Fruit fly (Drosophila melanogaster) whole organism: ENCODE data around the gene sip3.

ENCODE experiments used
- CG8478 ChIP-seq: fragments of >200 bp; optimal IDR thresholded peaks from 2 replicates; lab custom pipeline; 2018; ENCODE audit warnings: inconsistent platforms
- Dll ChIP-seq: fragments of >200 bp; optimal IDR thresholded peaks from 2 replicates; lab custom pipeline; 2017
- EcR ChIP-seq, 2 experiments: fragments of >200 bp; optimal IDR thresholded peaks; 2 replicates each; lab custom pipeline; 2017; ENCODE audit warnings: missing biosample characterization in 2 of 2, missing genetic modification characterization in 2 of 2, missing genetic modification reagents in 2 of 2
- pan ChIP-seq: fragments of >200 bp; optimal IDR thresholded peaks from 2 replicates; lab custom pipeline; 2017
- psq ChIP-seq: fragments of >200 bp; optimal IDR thresholded peaks from 2 replicates; lab custom pipeline; 2017
- usp ChIP-seq: fragments of >200 bp; optimal IDR thresholded peaks from 2 replicates; lab custom pipeline; 2017; ENCODE audit warnings: missing biosample characterization, missing genetic modification characterization, mixed read lengths

sip3 gene

dm6 chr3R:31771790-31772576 is at the start of gene sip3, which contains the start of gene betaGlu:
sip3 (plus strand) TSS chr3R:31772219.
betaGlu (minus strand) TSS chr3R:31771848.
- TF ChIP-seq psq (lab: Kevin White, UChicago), result no peak
- no peak for TF ChIP-seq pan (lab: Kevin White, UChicago)
- no peak for TF ChIP-seq CG8478 (lab: Kevin White, UChicago)
- TF ChIP-seq EcR (GFP tag; optimal IDR thresholded peaks at IDR 0.05; lab: Kevin White, UChicago), result no peak
- TF ChIP-seq Dll (lab: Kevin White, UChicago), result no peak
- no peak for TF ChIP-seq usp (GFP tag; lab: Kevin White, UChicago)

DNA sequence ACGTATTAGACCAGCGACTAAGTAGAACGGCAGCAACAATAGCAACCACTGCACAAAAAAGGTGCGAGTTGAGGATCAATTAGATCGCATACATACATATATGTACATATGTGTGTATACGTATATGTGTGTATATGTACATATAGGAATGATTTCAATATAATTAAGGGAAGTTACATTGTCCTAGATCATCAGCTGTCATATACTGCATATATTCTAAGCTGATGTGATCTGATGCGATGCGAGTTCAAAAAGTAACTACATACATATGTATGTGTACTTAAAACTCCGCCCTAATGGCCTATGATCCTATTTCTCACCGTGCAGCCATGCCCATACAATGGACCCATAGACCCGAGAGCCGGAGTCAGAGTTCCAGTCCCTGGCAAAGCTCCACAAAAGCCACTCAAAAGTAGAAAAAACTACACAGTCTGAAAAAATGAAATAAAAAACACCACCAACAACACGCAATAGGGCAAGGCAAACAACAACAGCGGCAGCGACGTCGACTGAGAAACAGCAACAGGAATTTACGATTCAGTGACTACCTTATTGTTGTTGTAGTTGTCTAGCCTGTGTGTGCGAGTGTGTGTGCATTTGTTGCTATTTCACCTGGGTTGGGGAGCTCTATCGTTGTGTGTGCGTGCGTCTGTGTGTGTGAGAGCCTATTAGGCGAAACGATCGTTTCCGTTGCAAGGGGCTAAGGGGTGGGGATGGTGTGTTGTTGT is 48.6 kb upstream of the sip3 start:
- TF ChIP-seq Dll (lab: Kevin White, UChicago), result no peak
- TF ChIP-seq usp (GFP tag; lab: Kevin White, UChicago), result no peak
- no peak for TF ChIP-seq CG8478 (lab: Kevin White, UChicago)
- no peak for TF ChIP-seq EcR (GFP tag; optimal IDR thresholded peaks at IDR 0.05; lab: Kevin White, UChicago)
- TF ChIP-seq pan (lab: Kevin White, UChicago), result no peak
- TF ChIP-seq psq (lab: Kevin White, UChicago), result no peak

dm6 chr3R:31724136-31724535 is 47.9 kb upstream of the sip3 start:
- TF ChIP-seq EcR (GFP tag; optimal IDR thresholded peaks at IDR 0.05; lab: Kevin White, UChicago) (no peak), usp (GFP tag; lab: Kevin White, UChicago) (no peak), psq (lab: Kevin White, UChicago) (no peak), pan (lab: Kevin White, UChicago) (no peak), CG8478 (lab: Kevin White, UChicago) (no peak), Dll (lab: Kevin White, UChicago) (no peak)

DNA sequence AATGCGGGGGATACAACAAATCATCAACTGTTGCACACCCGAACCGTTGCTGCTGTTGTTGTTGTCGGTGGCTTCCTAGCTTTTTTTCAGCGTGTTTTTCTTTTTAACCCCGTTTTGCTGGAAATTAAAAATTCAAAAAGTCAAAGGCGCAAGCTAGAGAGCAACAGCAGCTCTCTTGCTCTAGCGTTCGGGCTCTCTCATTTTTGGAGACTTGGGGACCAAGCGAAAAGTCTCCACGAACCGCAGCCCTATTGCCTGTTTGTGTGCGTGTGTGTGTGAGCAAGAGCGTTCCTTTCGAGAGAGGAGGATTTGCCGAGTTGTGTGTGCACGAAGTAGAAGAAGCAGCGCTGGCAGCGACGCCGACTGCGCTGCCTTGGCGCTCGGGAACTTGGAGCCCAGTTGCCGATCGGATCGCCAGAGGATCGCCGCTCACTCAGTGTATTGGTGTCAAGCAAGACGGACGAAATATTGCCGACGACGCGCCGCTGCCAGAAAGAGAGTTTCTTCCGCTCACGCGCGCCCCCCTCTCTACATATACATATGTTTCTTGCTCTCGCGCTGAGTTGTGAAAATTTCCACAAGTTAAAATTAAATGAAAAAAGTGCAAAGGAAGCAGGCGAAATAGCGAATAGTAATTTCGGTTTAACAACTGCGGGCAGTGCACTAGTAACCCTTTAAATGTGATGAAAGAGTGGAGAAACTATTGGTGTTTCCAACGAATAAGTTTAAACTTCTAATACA is 47.3 kb upstream of the sip3 start:
- no peak for TF ChIP-seq CG8478 (lab: Kevin White, UChicago)
- peak in 1 of 2 experiments; percentile 52 for TF ChIP-seq EcR (GFP tag; optimal IDR thresholded peaks at IDR 0.05; lab: Kevin White, UChicago)
- peak; percentile 91 for TF ChIP-seq Dll (lab: Kevin White, UChicago)

- peak; percentile 32 for TF ChIP-seq Dll (lab: Kevin White, UChicago)
- no peak for TF ChIP-seq pan (lab: Kevin White, UChicago)
Measured at dm6 chr3R:31725486-31726227, 46.4 kb upstream of the sip3 start.

DNA sequence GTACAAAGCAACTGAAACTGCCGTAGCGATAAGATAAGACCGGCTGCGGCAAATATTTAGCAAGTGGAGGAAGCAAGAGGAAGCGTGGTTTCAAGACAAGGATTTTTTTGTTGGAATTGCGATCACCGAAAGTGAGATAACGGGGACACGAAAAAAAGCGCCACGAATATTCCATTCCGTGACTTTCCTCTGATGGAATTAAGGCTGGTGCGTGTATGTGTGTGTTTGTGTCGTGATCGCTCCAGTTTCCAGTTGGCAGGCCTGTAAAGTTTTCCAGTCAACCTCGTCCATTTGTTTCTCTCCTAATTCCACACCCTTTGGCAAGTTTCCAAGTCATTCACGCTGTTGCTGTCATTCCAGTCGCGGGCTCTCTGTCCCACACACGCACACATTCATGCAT is 45.7 kb upstream of the sip3 start:
- TF ChIP-seq psq (lab: Kevin White, UChicago), result no peak
- no peak for TF ChIP-seq EcR (GFP tag; optimal IDR thresholded peaks at IDR 0.05; lab: Kevin White, UChicago)
- TF ChIP-seq usp (GFP tag; lab: Kevin White, UChicago), result no peak
- TF ChIP-seq pan (lab: Kevin White, UChicago), result no peak
- TF ChIP-seq Dll (lab: Kevin White, UChicago), result no peak
- TF ChIP-seq CG8478 (lab: Kevin White, UChicago), result no peak

dm6 chr3R:31727773-31728172 is 44.2 kb upstream of the sip3 start:
- TF ChIP-seq psq (lab: Kevin White, UChicago) (no peak), pan (lab: Kevin White, UChicago) (no peak)

DNA sequence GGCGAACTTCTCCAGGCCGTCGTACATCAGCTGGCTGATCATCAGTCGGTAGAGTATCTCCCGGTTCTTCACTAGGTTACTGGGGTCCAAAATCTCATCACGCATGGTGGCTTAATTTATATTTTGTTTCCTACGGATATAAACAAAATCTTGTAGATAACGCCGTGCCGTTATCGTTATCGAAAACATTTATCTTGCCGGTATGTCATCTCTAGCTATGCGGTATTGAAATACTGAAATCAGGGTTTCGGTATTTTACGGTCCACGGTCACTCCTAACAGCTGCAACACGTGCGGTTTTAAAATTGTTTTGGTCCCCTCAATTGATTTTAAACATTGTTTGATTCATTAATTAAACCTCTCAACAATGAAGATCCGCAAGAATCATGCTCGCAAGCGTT is 35.2 kb upstream of the sip3 start, which contains the start of the genes CstF50 and CG11563:
Gene CstF50, minus strand, starts transcription at position 188 of the 400 bp plus-strand sequence.
Gene CG11563, plus strand, starts transcription at position 260 of the 400 bp plus-strand sequence.
- no peak for TF ChIP-seq EcR (GFP tag; optimal IDR thresholded peaks at IDR 0.05; lab: Kevin White, UChicago)
- TF ChIP-seq usp (GFP tag; lab: Kevin White, UChicago), result no peak
- TF ChIP-seq CG8478 (lab: Kevin White, UChicago), result no peak
- TF ChIP-seq pan (lab: Kevin White, UChicago), result no peak
- TF ChIP-seq Dll (lab: Kevin White, UChicago), result no peak
- no peak for TF ChIP-seq psq (lab: Kevin White, UChicago)

DNA sequence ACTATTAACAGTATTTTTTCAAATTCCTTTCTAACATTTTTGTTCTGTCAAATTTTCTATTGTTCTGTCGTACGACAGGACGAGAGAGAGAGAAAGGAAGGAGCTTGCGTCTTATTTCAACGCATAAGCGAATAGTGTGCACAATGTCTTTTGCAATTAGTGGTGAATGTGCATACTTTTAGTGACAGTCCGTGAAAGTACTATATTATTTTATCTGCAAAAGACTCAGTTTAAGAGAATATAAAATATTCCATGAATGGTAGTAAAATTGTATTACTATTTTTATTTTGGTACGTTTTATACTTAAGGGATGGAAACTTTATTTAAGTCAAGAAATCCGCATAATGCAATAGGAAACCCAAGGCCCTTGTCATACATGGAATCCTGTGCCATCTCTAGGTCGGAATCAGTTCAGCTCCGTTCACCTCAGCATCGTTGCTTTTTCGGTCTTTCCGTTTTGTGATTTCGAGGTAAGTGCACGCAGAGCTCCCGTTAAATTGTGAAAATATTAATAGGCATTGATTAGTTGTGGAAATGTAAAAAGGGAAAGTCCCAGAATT is 33.9 kb upstream of the sip3 start, which contains the start of gene eEF1alpha2:
Gene eEF1alpha2, plus strand, starts transcription at position 409 of the 560 bp plus-strand sequence.
- TF ChIP-seq pan (lab: Kevin White, UChicago) (no peak), usp (GFP tag; lab: Kevin White, UChicago) (no peak), Dll (lab: Kevin White, UChicago) (no peak), CG8478 (lab: Kevin White, UChicago) (no peak), EcR (GFP tag; optimal IDR thresholded peaks at IDR 0.05; lab: Kevin White, UChicago) (no peak), psq (lab: Kevin White, UChicago) (no peak)
